Worm (Caenorhabditis elegans) whole organism, L4/young adult: ENCODE results near the gene pha-1.

Experiments
- dao-5 ChIP-seq: sonication (generic microtip); optimal IDR thresholded peaks from 2 replicates; lab custom pipeline; 2016; ENCODE audit warnings: missing genotype, missing genetic modification characterization, moderate library complexity, missing compliant biosample characterization
- him-1 ChIP-seq: sonication (generic microtip); optimal IDR thresholded peaks from 2 replicates; lab custom pipeline; 2016; ENCODE audit warnings: missing genotype, missing genetic modification reagents, missing genetic modification characterization, missing compliant biosample characterization

- TF ChIP-seq dao-5 (tag; lab: Kevin White, UChicago), result no peak
- TF ChIP-seq him-1 (tag; lab: Kevin White, UChicago), result no peak
These were observed 23.0 kb downstream of the pha-1 start, which contains the start of gene cku-70 for ce11 chrIII:11154527-11154926.
